Worm (Caenorhabditis elegans) whole organism, L1 larva: ENCODE data around the gene wht-6.

Experiments used
- C34B4.2 ChIP-seq: sonication (generic microtip); optimal IDR thresholded peaks from 2 replicates; lab custom pipeline; 2017; ENCODE audit warnings: mild to moderate bottlenecking, missing genetic modification characterization, missing compliant biosample characterization
- F16B12.6 ChIP-seq: fragments of 150-350 bp; optimal IDR thresholded peaks from 2 replicates; lab custom pipeline; 2014; ENCODE audit warnings: missing biosample characterization, missing genetic modification characterization
- Y116A8C.19 ChIP-seq: sonication (generic microtip); optimal IDR thresholded peaks from 2 replicates; lab custom pipeline; 2016; ENCODE audit warnings: missing compliant biosample characterization, missing genetic modification characterization, borderline replicate concordance
- alr-1 ChIP-seq: fragments of 200-800 bp; sonication (Bioruptor generic); optimal IDR thresholded peaks from 2 replicates; lab custom pipeline; 2018; ENCODE audit warnings: borderline replicate concordance, mild to moderate bottlenecking, missing genetic modification characterization, missing compliant biosample characterization
- ceh-8 ChIP-seq: fragments of 200-800 bp; sonication (Bioruptor generic); optimal IDR thresholded peaks from 2 replicates; lab custom pipeline; 2018; ENCODE audit warnings: mild to moderate bottlenecking, missing genetic modification characterization, moderate library complexity, missing compliant biosample characterization
- ceh-82 ChIP-seq, 3 experiments: fragments of 150-350 bp in 1 of 3; sonication (generic microtip) in 2 of 3; optimal IDR thresholded peaks; 2 replicates each; lab custom pipeline; 2014 to 2017; ENCODE audit warnings: missing biosample characterization in 3 of 3, missing genetic modification characterization in 3 of 3
- ceh-88 ChIP-seq: fragments of 200-800 bp; sonication (Bioruptor generic); IDR thresholded peaks from 2 replicates; pipeline ENCODE4 v1.3.6; 2022; ENCODE audit warnings: missing genetic modification characterization, missing compliant biosample characterization
- ces-1 ChIP-seq: fragments of 150-350 bp; optimal IDR thresholded peaks from 2 replicates; lab custom pipeline; 2014; ENCODE audit warnings: missing biosample characterization, missing genetic modification reagents, missing genetic modification characterization
- efl-3 ChIP-seq: fragments of 200-800 bp; sonication (Bioruptor generic); optimal IDR thresholded peaks from 2 replicates; lab custom pipeline; 2018; ENCODE audit warnings: mild to moderate bottlenecking, missing genetic modification characterization, missing compliant biosample characterization
- egl-27 ChIP-seq, 2 experiments: fragments of 150-350 bp in 1 of 2; sonication (generic microtip); optimal IDR thresholded peaks; 3 replicates each; lab custom pipeline; 2017 to 2018; ENCODE audit warnings: missing biosample characterization in 2 of 2, missing genetic modification characterization in 2 of 2, missing genetic modification reagents in 2 of 2
- elt-2 ChIP-seq: sonication (generic microtip); optimal IDR thresholded peaks from 2 replicates; lab custom pipeline; 2016; ENCODE audit warnings: missing genetic modification characterization, mild to moderate bottlenecking, inconsistent platforms, missing compliant biosample characterization, missing genetic modification reagents
- fkh-8 ChIP-seq: sonication (generic microtip); optimal IDR thresholded peaks from 2 replicates; lab custom pipeline; 2016; ENCODE audit warnings: mild to moderate bottlenecking, missing genetic modification characterization, missing compliant biosample characterization
- hlh-4 ChIP-seq: sonication (generic microtip); optimal IDR thresholded peaks from 2 replicates; lab custom pipeline; 2016; ENCODE audit warnings: mild to moderate bottlenecking, missing genetic modification characterization, missing compliant biosample characterization
- hpl-2 ChIP-seq: fragments of 150-350 bp; optimal IDR thresholded peaks from 2 replicates; lab custom pipeline; 2014; ENCODE audit warnings: missing biosample characterization, missing genetic modification reagents, missing genetic modification characterization
- irx-1 ChIP-seq: sonication (generic microtip); optimal IDR thresholded peaks from 2 replicates; lab custom pipeline; 2016; ENCODE audit warnings: missing genetic modification characterization, missing compliant biosample characterization
- isw-1 ChIP-seq: fragments of 200-800 bp; sonication (Bioruptor generic); IDR thresholded peaks from 2 replicates; pipeline ENCODE4 v1.3.6; 2022; ENCODE audit warnings: missing genetic modification characterization, missing compliant biosample characterization
- jun-1 ChIP-seq: fragments of 150-350 bp; optimal IDR thresholded peaks from 2 replicates; lab custom pipeline; 2014; ENCODE audit warnings: missing biosample characterization, missing genetic modification reagents, missing genetic modification characterization
- lin-14 ChIP-seq: fragments of 200-800 bp; sonication (Bioruptor generic); optimal IDR thresholded peaks from 2 replicates; lab custom pipeline; 2018; ENCODE audit warnings: mild to moderate bottlenecking, missing genetic modification characterization, moderate library complexity, missing compliant biosample characterization
- lir-3 ChIP-seq: sonication (generic microtip); optimal IDR thresholded peaks from 2 replicates; lab custom pipeline; 2016; ENCODE audit warnings: mild to moderate bottlenecking, missing genetic modification characterization, moderate library complexity, missing compliant biosample characterization; ENCODE audit not compliant: poor library complexity
- mab-9 ChIP-seq: fragments of 200-800 bp; sonication (Bioruptor generic); IDR thresholded peaks from 2 replicates; pipeline ENCODE4 v1.3.6; 2022; ENCODE audit warnings: missing genetic modification reagents, missing genetic modification characterization, missing compliant biosample characterization
- mef-2 ChIP-seq: fragments of 150-350 bp; optimal IDR thresholded peaks from 2 replicates; lab custom pipeline; 2014; ENCODE audit warnings: missing biosample characterization, missing genetic modification characterization
- mep-1 ChIP-seq: fragments of 150-350 bp; optimal IDR thresholded peaks from 2 replicates; lab custom pipeline; 2014; ENCODE audit warnings: missing biosample characterization, missing genetic modification characterization
- nhr-12 ChIP-seq: sonication (generic microtip); optimal IDR thresholded peaks from 2 replicates; lab custom pipeline; 2017; ENCODE audit warnings: missing biosample characterization, missing genetic modification characterization
- nhr-47 ChIP-seq: sonication (generic microtip); optimal IDR thresholded peaks from 2 replicates; lab custom pipeline; 2016; ENCODE audit warnings: mild to moderate bottlenecking, missing genetic modification characterization, moderate library complexity, missing compliant biosample characterization
- nhr-76 ChIP-seq: sonication (generic microtip); optimal IDR thresholded peaks from 2 replicates; lab custom pipeline; 2017; ENCODE audit warnings: missing biosample characterization, missing genetic modification characterization
- nhr-77 ChIP-seq: fragments of 150-350 bp; optimal IDR thresholded peaks from 2 replicates; lab custom pipeline; 2014; ENCODE audit warnings: missing biosample characterization, missing genetic modification characterization
- pax-3 ChIP-seq: fragments of 200-800 bp; sonication (Bioruptor generic); optimal IDR thresholded peaks from 2 replicates; lab custom pipeline; 2018; ENCODE audit warnings: mild to moderate bottlenecking, missing genetic modification characterization, moderate library complexity, missing compliant biosample characterization
- pqm-1 ChIP-seq: sonication (generic microtip); optimal IDR thresholded peaks from 3 replicates; lab custom pipeline; 2017; ENCODE audit warnings: missing biosample characterization, missing genetic modification characterization
- skn-1 ChIP-seq: fragments of 150-350 bp; optimal IDR thresholded peaks from 2 replicates; lab custom pipeline; 2014; ENCODE audit warnings: missing biosample characterization, missing genetic modification characterization
- snpc-4 ChIP-seq: fragments of 150-350 bp; optimal IDR thresholded peaks from 2 replicates; lab custom pipeline; 2014; ENCODE audit warnings: missing biosample characterization, missing genetic modification characterization
- sptf-1 ChIP-seq: fragments of 150-350 bp; optimal IDR thresholded peaks from 2 replicates; lab custom pipeline; 2014; ENCODE audit warnings: missing biosample characterization, missing genetic modification characterization
- swsn-7 ChIP-seq: sonication (generic microtip); optimal IDR thresholded peaks from 2 replicates; lab custom pipeline; 2016; ENCODE audit warnings: missing genetic modification characterization, missing compliant biosample characterization
- vab-15 ChIP-seq: sonication (generic microtip); optimal IDR thresholded peaks from 2 replicates; lab custom pipeline; 2017; ENCODE audit warnings: missing genotype, mild to moderate bottlenecking, missing genetic modification characterization, missing compliant biosample characterization
- zag-1 ChIP-seq: fragments of 150-350 bp; optimal IDR thresholded peaks from 2 replicates; lab custom pipeline; 2014; ENCODE audit warnings: missing biosample characterization, missing genetic modification characterization

The wht-6 gene

DNA sequence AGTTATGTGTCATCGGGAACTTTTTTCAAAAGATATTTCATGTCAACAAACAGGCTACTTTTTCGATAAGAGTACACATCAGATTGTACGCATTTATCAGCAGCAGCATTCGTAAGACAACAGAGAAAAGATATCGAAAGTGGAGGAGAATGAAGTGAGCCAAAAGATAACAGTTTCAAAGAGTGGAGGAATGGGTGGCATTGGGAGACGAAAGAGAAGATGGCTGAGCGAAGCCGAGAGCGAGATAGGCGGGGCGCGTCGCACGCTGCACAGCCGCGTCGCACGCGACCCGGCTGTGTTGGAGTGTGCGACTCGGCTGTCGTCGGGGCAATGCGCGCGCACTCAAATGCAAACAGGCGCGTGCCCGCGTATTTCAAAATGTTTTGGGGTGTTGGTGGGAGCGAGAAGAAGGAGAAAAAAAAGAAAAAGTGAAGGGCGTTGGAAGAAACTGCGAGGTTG is 7.4 kb upstream of the wht-6 start (continued):
- TF ChIP-seq lin-14 (GFP tag; lab: Kevin White, UChicago) = peak; percentile 95
- TF ChIP-seq mab-9 (GFP tag; lab: Robert Waterston, UW) = peak; percentile 71
- TF ChIP-seq swsn-7 (tag; lab: Kevin White, UChicago) = peak; percentile 91
- TF ChIP-seq F16B12.6 (tag; lab: Kevin White, UChicago) = peak; percentile 63
- no peak for TF ChIP-seq Y116A8C.19 (tag; lab: Kevin White, UChicago)
- peak; percentile 49 for TF ChIP-seq snpc-4 (tag; lab: Kevin White, UChicago)
- TF ChIP-seq ceh-8 (GFP tag; lab: Kevin White, UChicago) = peak; percentile 62
- peak; percentile 90 for TF ChIP-seq nhr-47 (tag; lab: Kevin White, UChicago)
- peak; percentile 50 for TF ChIP-seq nhr-77 (tag; lab: Kevin White, UChicago)
- no peak for TF ChIP-seq egl-27 (tag; optimal IDR thresholded peaks at IDR 0.05; lab: Kevin White, UChicago)
- TF ChIP-seq C34B4.2 (tag; lab: Kevin White, UChicago) = peak; percentile 11
- TF ChIP-seq mef-2 = peak; percentile 73
- TF ChIP-seq lir-3 (tag; lab: Kevin White, UChicago) = no peak

DNA sequence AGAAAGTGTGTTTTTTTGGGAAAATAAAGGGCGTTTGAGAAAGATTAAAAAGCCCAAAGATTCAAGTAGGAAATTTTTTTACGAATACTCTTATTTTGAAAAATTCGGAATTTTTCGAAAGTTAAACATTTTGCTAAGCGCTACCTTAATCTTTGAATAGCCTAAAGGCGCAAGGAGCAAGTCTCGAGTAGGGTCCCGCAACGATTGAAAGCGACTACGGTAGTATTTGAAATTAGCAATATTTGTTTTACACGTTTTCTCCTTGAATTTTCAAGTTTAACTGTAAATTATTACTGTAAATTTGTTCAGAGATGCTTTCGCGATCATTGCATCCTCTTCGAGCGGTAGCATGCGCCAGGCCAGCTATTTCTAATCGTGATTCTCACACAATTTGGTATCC is 6.6 kb upstream of the wht-6 start, which contains the start of gene nduf-2.2:
Gene nduf-2.2 (plus strand): TSS at position 310 of the 400 bp plus-strand sequence.
- no peak for TF ChIP-seq pqm-1 (tag; lab: Kevin White, UChicago)
- no peak for TF ChIP-seq pax-3 (tag; lab: Kevin White, UChicago)
- TF ChIP-seq alr-1 = no peak
- no peak for TF ChIP-seq efl-3 (GFP tag; lab: Kevin White, UChicago)
- TF ChIP-seq nhr-76 (tag; lab: Kevin White, UChicago) = no peak
- no peak for TF ChIP-seq elt-2 (tag; lab: Kevin White, UChicago)
- no peak for TF ChIP-seq zag-1 (tag; lab: Kevin White, UChicago)
- no peak for TF ChIP-seq vab-15 (tag; lab: Kevin White, UChicago)
- no peak for TF ChIP-seq isw-1
- no peak for TF ChIP-seq skn-1 (tag; lab: Kevin White, UChicago)
- no peak for TF ChIP-seq jun-1 (tag; lab: Kevin White, UChicago)
- TF ChIP-seq ceh-82 (tag; optimal IDR thresholded peaks at IDR 0.05; lab: Kevin White, UChicago) = no peak
- TF ChIP-seq mep-1 (tag; lab: Kevin White, UChicago) = no peak

DNA sequence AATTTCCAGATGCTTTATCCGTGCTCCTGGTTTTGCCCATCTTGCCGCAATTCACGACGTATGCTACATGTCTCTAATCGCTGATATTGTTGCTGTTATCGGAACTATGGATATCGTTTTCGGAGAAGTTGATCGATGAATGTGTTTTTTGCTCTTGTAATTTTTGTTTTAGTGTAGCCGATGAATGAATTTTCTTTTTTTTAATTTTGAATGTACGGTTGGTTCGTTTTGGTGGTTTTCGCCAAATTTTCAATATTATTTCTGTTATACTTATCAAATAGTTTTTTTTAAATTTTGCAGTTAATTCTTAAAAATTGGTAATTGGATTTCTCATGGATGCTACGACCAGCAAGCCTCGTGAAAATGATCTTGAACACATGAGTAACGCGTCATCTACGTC is 4.5 kb upstream of the wht-6 start, which contains the start of gene T26A5.2:
Gene T26A5.2 (plus strand): TSS at position 301 of the 400 bp plus-strand sequence.
- TF ChIP-seq zag-1 (tag; lab: Kevin White, UChicago) (no peak), elt-2 (tag; lab: Kevin White, UChicago) (no peak), fkh-8 (tag; lab: Kevin White, UChicago) (no peak)
- TF ChIP-seq, all 84 proteins: peak for 0

DNA sequence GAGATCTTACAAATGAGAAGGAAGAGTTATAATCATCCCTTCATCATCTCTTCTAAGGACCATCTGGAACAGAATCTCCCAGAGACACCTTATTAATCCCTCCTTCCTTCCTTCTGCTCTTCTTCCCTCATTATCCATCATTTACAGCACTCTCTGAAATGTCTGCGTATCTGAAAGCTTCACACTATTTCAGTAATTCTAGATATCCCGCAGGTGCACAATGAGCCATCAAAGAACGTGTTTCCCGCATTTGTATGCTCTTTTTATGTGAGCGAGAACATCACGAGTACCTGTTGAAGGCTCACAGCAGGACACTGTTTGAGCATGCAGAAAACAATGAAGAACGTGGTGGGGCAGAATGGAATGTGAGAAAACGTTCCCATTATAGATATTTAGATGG is 4.8 kb downstream of the wht-6 start:
- TF ChIP-seq jun-1 (tag; lab: Kevin White, UChicago) = no peak
- no peak for TF ChIP-seq hlh-4 (tag; lab: Kevin White, UChicago)
- TF ChIP-seq sptf-1 (tag; lab: Kevin White, UChicago) = no peak
- TF ChIP-seq ces-1 (GFP tag; lab: Kevin White, UChicago) = no peak

DNA sequence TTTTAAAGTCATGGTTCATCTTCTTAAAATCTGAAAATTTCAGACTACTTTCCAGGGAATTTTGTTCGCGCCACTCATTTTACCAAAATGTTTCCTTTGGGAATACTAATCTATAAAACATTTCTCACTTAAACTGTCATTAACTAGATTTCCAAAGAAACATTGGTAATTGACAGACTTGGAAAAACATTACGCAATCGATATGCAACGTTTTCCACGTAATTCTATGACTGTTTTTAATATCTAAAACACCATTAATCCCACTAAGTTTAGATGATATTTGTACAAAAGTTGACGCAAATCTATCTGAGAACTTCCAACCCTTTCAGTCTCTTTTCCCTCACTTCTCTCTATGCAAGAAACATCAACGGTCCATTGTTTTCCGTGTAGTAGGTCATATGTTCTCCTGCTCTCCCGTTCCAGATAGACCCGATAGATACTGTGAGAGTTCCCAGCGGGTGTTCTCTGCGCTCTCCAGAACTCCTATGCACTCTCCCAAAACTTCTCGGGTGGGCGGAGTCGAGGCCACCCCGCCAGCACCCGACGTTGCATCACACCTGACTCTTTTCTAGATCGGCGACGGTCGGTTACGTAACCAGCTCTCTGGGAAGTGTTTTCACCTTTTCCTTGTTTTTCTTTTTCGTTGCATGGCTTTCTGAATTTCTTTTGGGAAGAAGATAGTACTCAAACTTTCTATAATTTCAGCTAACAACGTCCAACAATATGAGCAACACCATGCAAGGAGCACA is 6.9 kb downstream of the wht-6 start, which contains the start of gene zip-8:
Gene zip-8 (plus strand): TSS at position 700 of the 749 bp plus-strand sequence.
- no peak for TF ChIP-seq ceh-88 (GFP tag; lab: Robert Waterston, UW)
- no peak for TF ChIP-seq irx-1 (tag; lab: Kevin White, UChicago)
- no peak for TF ChIP-seq nhr-12 (tag; lab: Kevin White, UChicago)
- TF ChIP-seq hpl-2 = no peak
- TF ChIP-seq ceh-8 (GFP tag; lab: Kevin White, UChicago) = no peak
- no peak for TF ChIP-seq snpc-4 (tag; lab: Kevin White, UChicago)
